Fruit fly (Drosophila melanogaster): ENCODE measurements around the gene S-Lap3.
A peak's percentile ranks its signal among the peaks of the same experiment; 100 is the strongest.

Gene S-Lap3

dm6 chr3L:10428746-10429145 lies 36.2 kb upstream of the S-Lap3 start (continued):
- TF ChIP-seq gro (GFP tag; optimal IDR thresholded peaks at IDR 0.05) (no peak), CG8765 (GFP tag; IDR thresholded peaks at IDR 0.05) (no peak), CG11247 (GFP tag; IDR thresholded peaks at IDR 0.05) (no peak), Dek (tag; optimal IDR thresholded peaks at IDR 0.05) (no peak), Six4 (GFP tag; optimal IDR thresholded peaks at IDR 0.05) (no peak), Fer3 (tag; optimal IDR thresholded peaks at IDR 0.05) (no peak), Spps (tag; optimal IDR thresholded peaks at IDR 0.05) (no peak), Rfx (GFP tag; IDR thresholded peaks at IDR 0.05) (no peak), CG10979 (tag; optimal IDR thresholded peaks at IDR 0.05) (peak; percentile 61), Oaz (GFP tag; IDR thresholded peaks at IDR 0.05) (no peak), pnt (GFP tag; optimal IDR thresholded peaks at IDR 0.05) (no peak), croc (GFP tag; conservative IDR thresholded peaks at IDR 0.05) (peak; percentile 43; the same call in 2 of the 3 replicates), CG17361 (GFP tag; IDR thresholded peaks at IDR 0.05) (peak; percentile 69), CG2202 (tag; optimal IDR thresholded peaks at IDR 0.05) (no peak), CG18262 (tag; optimal IDR thresholded peaks at IDR 0.05) (peak; percentile 55), Tbp (GFP tag; optimal IDR thresholded peaks at IDR 0.05) (no peak), sc (optimal IDR thresholded peaks at IDR 0.05) (no peak), sc (GFP tag; optimal IDR thresholded peaks at IDR 0.05) (no peak), CG8944 (GFP tag; optimal IDR thresholded peaks at IDR 0.05) (no peak), Hmx (GFP tag; optimal IDR thresholded peaks at IDR 0.05) (no peak), CG31365 (tag; optimal IDR thresholded peaks at IDR 0.05) (no peak), CG1529 (GFP tag; optimal IDR thresholded peaks at IDR 0.05) (peak; percentile 27)

- TF ChIP-seq nom (GFP tag; optimal IDR thresholded peaks at IDR 0.05) = no peak
- TF ChIP-seq Nf-YC (tag; optimal IDR thresholded peaks at IDR 0.05) = no peak
- TF ChIP-seq Blimp-1 (GFP tag; optimal IDR thresholded peaks at IDR 0.05) = no peak
- no peak for TF ChIP-seq onecut (GFP tag; IDR thresholded peaks at IDR 0.05)
- TF ChIP-seq Vsx1 (GFP tag; optimal IDR thresholded peaks at IDR 0.05) = no peak
- no peak for TF ChIP-seq dan (GFP tag; IDR thresholded peaks at IDR 0.05)
- TF ChIP-seq sens (GFP tag) = no peak
- no peak for TF ChIP-seq CG2889 (GFP tag; IDR thresholded peaks at IDR 0.05)
- no peak for TF ChIP-seq slp2 (GFP tag; optimal IDR thresholded peaks at IDR 0.05)
- TF ChIP-seq sim (GFP tag; IDR thresholded peaks at IDR 0.05) = no peak
- no peak for TF ChIP-seq Rx (GFP tag; IDR thresholded peaks at IDR 0.05)
- TF ChIP-seq CG2199 (GFP tag; IDR thresholded peaks at IDR 0.05) = no peak
- TF ChIP-seq fru (optimal IDR thresholded peaks at IDR 0.05) = no peak
- no peak for TF ChIP-seq CG14860 (GFP tag; IDR thresholded peaks at IDR 0.05; ENCODE audit: partially characterized antibody)
- no peak for TF ChIP-seq CG8388 (GFP tag; optimal IDR thresholded peaks at IDR 0.05)
- no peak for TF ChIP-seq dysf (GFP tag; IDR thresholded peaks at IDR 0.05)
These were observed 35.5 kb upstream of the S-Lap3 start for dm6 chr3L:10429474-10429873.

- TF ChIP-seq CG17328 (GFP tag; IDR thresholded peaks at IDR 0.05) = no peak
These were observed 33.1 kb upstream of the S-Lap3 start, which contains the start of gene Ir67b for dm6 chr3L:10431883-10432282. Gene Ir67b, minus strand, starts transcription at chr3L:10431983.

- TF ChIP-seq CG7745 (tag; optimal IDR thresholded peaks at IDR 0.05) (no peak), Med (GFP tag) (no peak), CG34224 (GFP tag; IDR thresholded peaks at IDR 0.05; ENCODE audit: partially characterized antibody) (no peak), sqz (GFP tag; optimal IDR thresholded peaks at IDR 0.05) (no peak), zen (tag; optimal IDR thresholded peaks at IDR 0.05) (no peak), CG9437 (GFP tag; optimal IDR thresholded peaks at IDR 0.05) (no peak), al (GFP tag; IDR thresholded peaks at IDR 0.05) (no peak), CG10366 (GFP tag; IDR thresholded peaks at IDR 0.05) (no peak), Blimp-1 (GFP tag; optimal IDR thresholded peaks at IDR 0.05) (peak; percentile 13), Hand (GFP tag; optimal IDR thresholded peaks at IDR 0.05) (no peak), CG17802 (tag; optimal IDR thresholded peaks at IDR 0.05) (no peak), disco-r (GFP tag; optimal IDR thresholded peaks at IDR 0.05) (no peak), Gug (GFP tag; IDR thresholded peaks at IDR 0.05) (no peak), CG7839 (tag; optimal IDR thresholded peaks at IDR 0.05) (no peak)
These were observed 31.0 kb upstream of the S-Lap3 start, which contains the start of gene Ir67c for dm6 chr3L:10434005-10434404. Gene Ir67c, minus strand, starts transcription at chr3L:10434105.
